Worm (Caenorhabditis elegans) whole organism, early embryonic: ENCODE results near the gene rbbp-5.

Source experiments
- B0310.2 ChIP-seq: sonication (generic microtip); optimal IDR thresholded peaks from 2 replicates; lab custom pipeline; 2016; ENCODE audit warnings: mild to moderate bottlenecking, missing genetic modification characterization, missing compliant biosample characterization
- F13C5.2 ChIP-seq: sonication (generic microtip); optimal IDR thresholded peaks from 2 replicates; lab custom pipeline; 2017; ENCODE audit warnings: mild to moderate bottlenecking, missing genetic modification characterization, inconsistent platforms, missing compliant biosample characterization
- aly-1 ChIP-seq: sonication (generic microtip); optimal IDR thresholded peaks from 2 replicates; lab custom pipeline; 2016; ENCODE audit warnings: missing genetic modification characterization, missing compliant biosample characterization
- ama-1 ChIP-seq: fragments of 150-350 bp; optimal IDR thresholded peaks from 2 replicates; lab custom pipeline; 2014
- ceh-13 ChIP-seq: fragments of 200-800 bp; sonication (Bioruptor generic); optimal IDR thresholded peaks from 2 replicates; lab custom pipeline; 2018; ENCODE audit warnings: mild to moderate bottlenecking, missing genetic modification characterization, missing compliant biosample characterization
- ceh-36 ChIP-seq: sonication (generic microtip); optimal IDR thresholded peaks from 2 replicates; lab custom pipeline; 2016; ENCODE audit warnings: missing genetic modification characterization, inconsistent platforms, missing compliant biosample characterization
- ets-7 ChIP-seq: sonication (generic microtip); optimal IDR thresholded peaks from 2 replicates; lab custom pipeline; 2016; ENCODE audit warnings: missing genotype, missing genetic modification characterization, missing compliant biosample characterization
- flt-1 ChIP-seq: fragments of 200-800 bp; sonication (Bioruptor generic); IDR thresholded peaks from 2 replicates; pipeline ENCODE4 v1.3.6; 2022; ENCODE audit warnings: missing genetic modification characterization, missing compliant biosample characterization
- hmbx-1 ChIP-seq: sonication (generic microtip); optimal IDR thresholded peaks from 2 replicates; lab custom pipeline; 2016; ENCODE audit warnings: mild to moderate bottlenecking, missing genetic modification characterization, missing compliant biosample characterization
- hmg-4 ChIP-seq: fragments of 200-800 bp; sonication (Bioruptor generic); optimal IDR thresholded peaks from 2 replicates; lab custom pipeline; 2018; ENCODE audit warnings: mild to moderate bottlenecking, missing genetic modification characterization, missing compliant biosample characterization
- hnd-1 ChIP-seq: sonication (generic microtip); optimal IDR thresholded peaks from 2 replicates; lab custom pipeline; 2016; ENCODE audit warnings: missing genetic modification characterization, missing compliant biosample characterization
- pes-1 ChIP-seq: fragments of 200-800 bp; sonication (Bioruptor generic); IDR thresholded peaks from 2 replicates; pipeline ENCODE4 v1.3.6; 2022; ENCODE audit warnings: missing genetic modification reagents, missing genetic modification characterization, missing compliant biosample characterization
- scrt-1 ChIP-seq: fragments of 200-800 bp; sonication (Bioruptor generic); IDR thresholded peaks from 2 replicates; pipeline ENCODE4 v1.3.6; 2022; ENCODE audit warnings: missing genetic modification characterization, missing compliant biosample characterization
- sea-1 ChIP-seq: fragments of 200-800 bp; sonication (Bioruptor generic); conservative IDR thresholded peaks from 2 replicates; pipeline ENCODE4 v1.3.6; 2022; ENCODE audit warnings: missing genetic modification characterization, missing compliant biosample characterization
- tbx-11 ChIP-seq: fragments of 200-800 bp; sonication (Bioruptor generic); IDR thresholded peaks from 2 replicates; pipeline ENCODE4 v1.3.6; 2022; ENCODE audit warnings: missing genetic modification characterization, missing compliant biosample characterization
- tbx-37 ChIP-seq: fragments of 200-800 bp; sonication (Bioruptor generic); conservative IDR thresholded peaks from 2 replicates; pipeline ENCODE4 v1.3.6; 2022; ENCODE audit warnings: missing genetic modification reagents, missing genetic modification characterization, missing compliant biosample characterization
- tra-4 ChIP-seq: sonication (generic microtip); optimal IDR thresholded peaks from 2 replicates; lab custom pipeline; 2017; ENCODE audit warnings: missing genetic modification characterization, missing compliant biosample characterization

rbbp-5 gene

DNA sequence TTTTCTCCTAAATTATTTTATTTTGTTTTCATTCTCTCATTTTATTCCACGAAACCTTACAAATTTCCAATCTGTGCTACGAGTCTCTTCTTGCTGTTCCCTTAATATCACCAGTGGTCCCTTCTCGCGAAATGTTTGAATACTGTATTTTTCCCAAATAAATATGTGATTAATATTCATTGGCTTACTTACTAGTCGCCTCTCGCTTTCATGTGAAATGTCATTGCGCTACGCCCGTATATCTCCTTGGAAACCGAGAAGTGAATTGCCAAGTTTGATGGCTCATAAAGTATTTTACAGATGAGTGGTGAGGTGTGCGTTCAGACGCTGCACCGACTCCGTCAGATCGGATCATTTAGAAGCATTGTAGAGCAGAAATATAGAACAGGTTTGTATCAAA lies 27.6 kb downstream of the rbbp-5 start, which contains the start of gene rars-2:
TSS of gene rars-2 (plus strand) at position 301 of the 400 bp plus-strand sequence.
- TF ChIP-seq ceh-13 (GFP tag; lab: Kevin White, UChicago) (no peak), hmbx-1 (no peak), tra-4 (tag; lab: Kevin White, UChicago) (no peak), aly-1 (no peak), B0310.2 (tag; lab: Kevin White, UChicago) (no peak), sea-1 (GFP tag; lab: Robert Waterston, UW) (no peak)

- no peak for TF ChIP-seq ceh-36 (tag; lab: Kevin White, UChicago)
- no peak for TF ChIP-seq ama-1 (lab: Kevin White, UChicago)
- TF ChIP-seq F13C5.2 (tag; lab: Kevin White, UChicago) = no peak
- TF ChIP-seq tbx-11 = no peak
- no peak for TF ChIP-seq aly-1
- TF ChIP-seq hmbx-1 = no peak
- TF ChIP-seq hnd-1 (tag; lab: Kevin White, UChicago) = no peak
- no peak for TF ChIP-seq scrt-1 (GFP tag; lab: Robert Waterston, UW)
- TF ChIP-seq flt-1 (GFP tag; lab: Robert Waterston, UW) = no peak
- no peak for TF ChIP-seq hmg-4
- TF ChIP-seq tra-4 (tag; lab: Kevin White, UChicago) = no peak
- TF ChIP-seq B0310.2 (tag; lab: Kevin White, UChicago) = no peak
- no peak for TF ChIP-seq tbx-37 (GFP tag; lab: Robert Waterston, UW)
Measured at ce11 chrII:6132595-6132994, 35.0 kb downstream of the rbbp-5 start, which contains the start of gene abts-3. abts-3 (plus strand) TSS chrII:6132895.

DNA sequence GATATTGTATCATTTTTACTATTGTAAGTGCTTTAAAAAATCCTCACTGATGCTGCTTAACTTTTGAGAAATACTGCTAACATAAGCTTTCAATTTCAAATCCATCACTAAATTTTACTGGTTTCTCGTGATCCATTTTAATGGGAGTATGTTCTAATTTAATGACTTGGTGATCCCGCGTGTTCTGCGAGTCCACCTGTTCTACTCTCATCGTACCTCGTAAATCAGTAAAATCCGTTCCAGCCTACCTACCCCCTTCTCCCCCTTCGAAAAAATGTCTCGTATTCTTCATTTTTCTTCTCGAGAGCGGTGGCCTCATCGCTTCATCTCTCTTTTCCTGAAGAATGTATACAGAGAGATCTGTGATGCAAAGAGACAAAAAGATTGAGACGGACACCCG lies 37.9 kb downstream of the rbbp-5 start:
- TF ChIP-seq tbx-11 = no peak
- no peak for TF ChIP-seq F13C5.2 (tag; lab: Kevin White, UChicago)
- TF ChIP-seq ama-1 (lab: Kevin White, UChicago) = no peak

DNA sequence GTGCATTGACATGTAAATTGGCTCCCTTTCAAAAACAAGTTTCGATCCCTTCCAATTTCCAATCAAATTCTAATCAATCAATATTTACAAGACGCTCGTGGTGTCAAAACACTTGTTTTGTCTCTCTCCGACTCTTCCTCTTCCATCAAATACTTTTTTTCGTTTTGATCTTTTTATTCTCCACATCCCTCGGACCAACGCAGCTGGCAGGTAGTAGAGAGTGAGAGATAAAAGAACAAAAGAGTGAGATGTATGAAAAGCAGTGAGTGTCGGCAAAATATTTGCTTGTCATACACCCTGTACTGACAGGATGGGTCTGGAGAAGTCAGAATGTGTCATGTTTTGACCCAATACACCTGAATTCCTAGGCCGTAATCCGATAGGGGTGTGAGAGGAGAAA lies 39.1 kb downstream of the rbbp-5 start:
- TF ChIP-seq pes-1 (GFP tag; lab: Robert Waterston, UW) = no peak
- no peak for TF ChIP-seq sea-1 (GFP tag; lab: Robert Waterston, UW)
- no peak for TF ChIP-seq B0310.2 (tag; lab: Kevin White, UChicago)
- no peak for TF ChIP-seq flt-1 (GFP tag; lab: Robert Waterston, UW)
- no peak for TF ChIP-seq hnd-1 (tag; lab: Kevin White, UChicago)
- TF ChIP-seq hmbx-1 = no peak
- TF ChIP-seq ets-7 = no peak
- TF ChIP-seq ceh-13 (GFP tag; lab: Kevin White, UChicago) = no peak
- TF ChIP-seq ama-1 (lab: Kevin White, UChicago) = no peak
- no peak for TF ChIP-seq tbx-11
- TF ChIP-seq F13C5.2 (tag; lab: Kevin White, UChicago) = no peak
- TF ChIP-seq aly-1 = no peak

ce11 chrII:6138138-6138537 lies 40.5 kb downstream of the rbbp-5 start:
- TF ChIP-seq aly-1 (no peak), pes-1 (GFP tag; lab: Robert Waterston, UW) (no peak), hmbx-1 (no peak), ceh-13 (GFP tag; lab: Kevin White, UChicago) (no peak), hnd-1 (tag; lab: Kevin White, UChicago) (no peak)

ce11 chrII:6139484-6139883 lies 41.9 kb downstream of the rbbp-5 start:
- TF ChIP-seq ceh-36 (tag; lab: Kevin White, UChicago) (no peak), hmg-4 (no peak), tbx-37 (GFP tag; lab: Robert Waterston, UW) (no peak), sea-1 (GFP tag; lab: Robert Waterston, UW) (no peak), hmbx-1 (no peak)

DNA sequence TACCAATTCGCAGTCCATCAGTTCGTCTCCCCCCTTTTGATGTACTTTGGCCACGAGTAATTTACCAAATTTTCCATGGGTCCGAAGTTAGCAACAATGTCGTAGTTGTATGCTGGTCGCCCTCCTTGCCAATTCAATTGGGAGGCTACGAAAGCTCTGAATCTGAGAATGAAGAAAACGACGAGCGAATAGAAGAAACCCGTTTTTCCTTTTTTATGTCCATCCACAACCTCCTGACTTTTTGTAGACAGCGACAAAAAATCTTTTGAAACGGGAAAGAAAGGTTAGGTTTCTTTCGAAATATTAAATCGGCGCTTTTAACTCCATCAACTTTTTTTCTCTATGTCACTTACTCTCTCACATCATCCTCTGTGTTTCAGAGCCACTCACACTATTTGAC lies 44.9 kb downstream of the rbbp-5 start:
- TF ChIP-seq hmg-4 (no peak), ama-1 (lab: Kevin White, UChicago) (no peak), ceh-13 (GFP tag; lab: Kevin White, UChicago) (no peak), ceh-36 (tag; lab: Kevin White, UChicago) (no peak), sea-1 (GFP tag; lab: Robert Waterston, UW) (no peak), tbx-37 (GFP tag; lab: Robert Waterston, UW) (no peak), B0310.2 (tag; lab: Kevin White, UChicago) (no peak), tbx-11 (no peak), F13C5.2 (tag; lab: Kevin White, UChicago) (no peak), scrt-1 (GFP tag; lab: Robert Waterston, UW) (no peak), hmbx-1 (no peak), ets-7 (no peak), aly-1 (no peak), flt-1 (GFP tag; lab: Robert Waterston, UW) (no peak)

ce11 chrII:6147131-6147530 lies 49.5 kb downstream of the rbbp-5 start:
- TF ChIP-seq tbx-37 (GFP tag; lab: Robert Waterston, UW) (no peak), scrt-1 (GFP tag; lab: Robert Waterston, UW) (no peak), aly-1 (no peak), hnd-1 (tag; lab: Kevin White, UChicago) (no peak), ama-1 (lab: Kevin White, UChicago) (no peak), flt-1 (GFP tag; lab: Robert Waterston, UW) (no peak), hmg-4 (no peak), hmbx-1 (no peak), ceh-13 (GFP tag; lab: Kevin White, UChicago) (no peak), tbx-11 (no peak), ceh-36 (tag; lab: Kevin White, UChicago) (no peak), tra-4 (tag; lab: Kevin White, UChicago) (no peak), sea-1 (GFP tag; lab: Robert Waterston, UW) (no peak), pes-1 (GFP tag; lab: Robert Waterston, UW) (no peak), B0310.2 (tag; lab: Kevin White, UChicago) (no peak), F13C5.2 (tag; lab: Kevin White, UChicago) (no peak), ets-7 (no peak)
